Fruit fly (Drosophila melanogaster): ENCODE measurements around the gene CG31431.

The CG31431 gene

dm6 chr3R:21823699-21824406, 46.6 kb upstream of the CG31431 start (continued):
- no peak for TF ChIP-seq CG15336 (GFP tag; IDR thresholded peaks at IDR 0.05)
- peak; percentile 36 for TF ChIP-seq OdsH (GFP tag; optimal IDR thresholded peaks at IDR 0.05)
- peak; percentile 70 for TF ChIP-seq CG11762 (GFP tag; optimal IDR thresholded peaks at IDR 0.05; ENCODE audit: insufficient read depth)
- peak; percentile 70 for TF ChIP-seq esn (GFP tag; optimal IDR thresholded peaks at IDR 0.05)
- peak; percentile 35 for TF ChIP-seq acj6 (GFP tag; optimal IDR thresholded peaks at IDR 0.05)
- TF ChIP-seq pdm3 (GFP tag; optimal IDR thresholded peaks at IDR 0.05): no peak
- TF ChIP-seq lz (GFP tag; optimal IDR thresholded peaks at IDR 0.05): peak; percentile 26
- TF ChIP-seq Hr38 (GFP tag; optimal IDR thresholded peaks at IDR 0.05): no peak
- TF ChIP-seq fd85E (GFP tag; optimal IDR thresholded peaks at IDR 0.05): peak; percentile 14
- TF ChIP-seq achi (GFP tag; optimal IDR thresholded peaks at IDR 0.05): peak; percentile 41
- no peak for TF ChIP-seq Gug (GFP tag; IDR thresholded peaks at IDR 0.05)
- TF ChIP-seq svp (GFP tag): peak; percentile 68
- TF ChIP-seq salr (GFP tag; optimal IDR thresholded peaks at IDR 0.05): peak in 1 of 2 experiments; percentile 27
- peak; percentile 57 for TF ChIP-seq CG7368 (GFP tag; optimal IDR thresholded peaks at IDR 0.05)
- no peak for TF ChIP-seq Sox15 (GFP tag; optimal IDR thresholded peaks at IDR 0.05)
- peak; percentile 61 for TF ChIP-seq CG10631 (GFP tag; optimal IDR thresholded peaks at IDR 0.05)
- peak; percentile 21 for TF ChIP-seq Eip75B (GFP tag; optimal IDR thresholded peaks at IDR 0.05)
- peak; percentile 6 for TF ChIP-seq fkh (GFP tag; optimal IDR thresholded peaks at IDR 0.05)
- TF ChIP-seq CG8119 (GFP tag; IDR thresholded peaks at IDR 0.05): peak; percentile 57; the same call in 2 of the 3 replicates

- TF ChIP-seq CG6163 (GFP tag; IDR thresholded peaks at IDR 0.05) (peak; percentile 14; the same call in 2 of the 3 replicates), CG7368 (GFP tag; optimal IDR thresholded peaks at IDR 0.05) (no peak), spab (GFP tag; optimal IDR thresholded peaks at IDR 0.05) (peak; percentile 45), fd59A (GFP tag; optimal IDR thresholded peaks at IDR 0.05) (peak; percentile 11), CG9139 (GFP tag; optimal IDR thresholded peaks at IDR 0.05) (peak; percentile 81), CG8119 (GFP tag; IDR thresholded peaks at IDR 0.05) (no peak), eg (GFP tag; IDR thresholded peaks at IDR 0.05) (0 out of 3 replicates have a peak, but pooled peaks have one; percentile 7), CG4318 (GFP tag; optimal IDR thresholded peaks at IDR 0.05) (no peak), Blimp-1 (GFP tag; optimal IDR thresholded peaks at IDR 0.05) (no peak), svp (GFP tag) (no peak), CG3919 (GFP tag; optimal IDR thresholded peaks at IDR 0.05) (no peak), CG31627 (GFP tag; optimal IDR thresholded peaks at IDR 0.05) (no peak), salr (GFP tag; optimal IDR thresholded peaks at IDR 0.05) (no peak), CG6808 (GFP tag; optimal IDR thresholded peaks at IDR 0.05) (peak; percentile 71), ss (GFP tag; optimal IDR thresholded peaks at IDR 0.05) (peak; percentile 69 to 80), CG1621 (tag; optimal IDR thresholded peaks at IDR 0.05) (peak; percentile 11)
These were observed 46.0 kb upstream of the CG31431 start for dm6 chr3R:21824407-21825006.

dm6 chr3R:21825140-21825539, 45.3 kb upstream of the CG31431 start:
- TF ChIP-seq fkh (GFP tag; optimal IDR thresholded peaks at IDR 0.05) (peak; percentile 54), spab (GFP tag; optimal IDR thresholded peaks at IDR 0.05) (no peak), Eip78C (GFP tag) (peak; percentile 57)

dm6 chr3R:21825775-21826558, 44.5 kb upstream of the CG31431 start:
- TF ChIP-seq topi (GFP tag; optimal IDR thresholded peaks at IDR 0.05) (peak; percentile 17), dsx (GFP tag; optimal IDR thresholded peaks at IDR 0.05; ENCODE audit: poor library complexity, severe bottlenecking) (peak; percentile 25), Blimp-1 (GFP tag; optimal IDR thresholded peaks at IDR 0.05) (no peak), lz (GFP tag; optimal IDR thresholded peaks at IDR 0.05) (no peak), Eip78C (GFP tag) (peak; percentile 87), achi (GFP tag; optimal IDR thresholded peaks at IDR 0.05) (peak; percentile 9), CG6808 (GFP tag; optimal IDR thresholded peaks at IDR 0.05) (peak; percentile 66), CG7368 (GFP tag; optimal IDR thresholded peaks at IDR 0.05) (peak; percentile 21), CG3919 (GFP tag; optimal IDR thresholded peaks at IDR 0.05) (peak; percentile 45), eg (GFP tag; IDR thresholded peaks at IDR 0.05) (no peak), CG6276 (GFP tag; optimal IDR thresholded peaks at IDR 0.05) (no peak), Sox14 (GFP tag; optimal IDR thresholded peaks at IDR 0.05) (no peak), salr (GFP tag; optimal IDR thresholded peaks at IDR 0.05) (peak in 1 of 2 experiments; percentile 24), Hr38 (GFP tag; optimal IDR thresholded peaks at IDR 0.05) (no peak), CG34406 (GFP tag; optimal IDR thresholded peaks at IDR 0.05) (peak; percentile 35), acj6 (GFP tag; optimal IDR thresholded peaks at IDR 0.05) (peak; percentile 54), fd85E (GFP tag; optimal IDR thresholded peaks at IDR 0.05) (no peak), Eip75B (GFP tag; optimal IDR thresholded peaks at IDR 0.05) (peak; percentile 17), CG8119 (GFP tag; IDR thresholded peaks at IDR 0.05) (no peak), Smox (GFP tag; optimal IDR thresholded peaks at IDR 0.05) (peak; percentile 4), CG32006 (GFP tag; optimal IDR thresholded peaks at IDR 0.05) (peak; percentile 7), OdsH (GFP tag; optimal IDR thresholded peaks at IDR 0.05) (peak; percentile 37)

All from whole organism, prepupa.